Fruit fly (Drosophila melanogaster) whole organism, adult: ENCODE measurements around the gene CG7778.

Experiments
- CG11617 ChIP-seq: fragments of 200-800 bp; sonication (Bioruptor generic); optimal IDR thresholded peaks from 2 replicates; lab custom pipeline; 2017; ENCODE audit warnings: mild to moderate bottlenecking, missing biosample characterization, missing genetic modification reagents, missing genetic modification characterization
- CG12768 ChIP-seq: fragments of 200-800 bp; sonication (Bioruptor generic); optimal IDR thresholded peaks from 2 replicates; lab custom pipeline; 2017; ENCODE audit warnings: missing biosample characterization, missing genetic modification characterization, mild to moderate bottlenecking, moderate library complexity, missing genetic modification reagents
- CG14711 ChIP-seq: fragments of 200-800 bp; sonication (Bioruptor generic); optimal IDR thresholded peaks from 2 replicates; lab custom pipeline; 2018; ENCODE audit warnings: missing biosample characterization, mild to moderate bottlenecking, missing genetic modification characterization, moderate library complexity
- CG1620 ChIP-seq: fragments of 200-800 bp; sonication (Bioruptor generic); optimal IDR thresholded peaks from 2 replicates; lab custom pipeline; 2016; ENCODE audit warnings: missing biosample characterization, missing genetic modification characterization
- CG33017 ChIP-seq: fragments of 200-800 bp; sonication (Bioruptor generic); optimal IDR thresholded peaks from 2 replicates; lab custom pipeline; 2018; ENCODE audit warnings: missing biosample characterization, mild to moderate bottlenecking, missing genetic modification characterization, moderate library complexity
- CG5204 ChIP-seq: fragments of 200-800 bp; sonication (Bioruptor generic); optimal IDR thresholded peaks from 2 replicates; lab custom pipeline; 2016; ENCODE audit warnings: missing biosample characterization, missing genetic modification characterization
- CG7045 ChIP-seq: fragments of 200-800 bp; sonication (Bioruptor generic); optimal IDR thresholded peaks from 2 replicates; lab custom pipeline; 2017; ENCODE audit warnings: missing biosample characterization, mild to moderate bottlenecking, missing genetic modification characterization
- CG7101 ChIP-seq: fragments of 200-800 bp; sonication (Bioruptor generic); optimal IDR thresholded peaks from 2 replicates; lab custom pipeline; 2018; ENCODE audit warnings: missing biosample characterization, mild to moderate bottlenecking, missing genetic modification characterization, moderate library complexity
- Clk ChIP-seq: fragments of 200-800 bp; sonication (Bioruptor generic); optimal IDR thresholded peaks from 2 replicates; lab custom pipeline; 2017; ENCODE audit warnings: missing biosample characterization, missing genetic modification characterization
- Crg-1 ChIP-seq: fragments of 200-800 bp; sonication (Bioruptor generic); optimal IDR thresholded peaks from 2 replicates; lab custom pipeline; 2016; ENCODE audit warnings: missing biosample characterization, missing genetic modification characterization
- Hr96 ChIP-seq: fragments of 200-800 bp; sonication (Bioruptor generic); optimal IDR thresholded peaks from 2 replicates; lab custom pipeline; 2016; ENCODE audit warnings: missing biosample characterization, missing genetic modification characterization
- Mnt ChIP-seq: fragments of 200-800 bp; sonication (Bioruptor generic); optimal IDR thresholded peaks from 2 replicates; lab custom pipeline; 2016; ENCODE audit warnings: missing biosample characterization, mild to moderate bottlenecking, missing genetic modification characterization
- bab1 ChIP-seq: fragments of 200-800 bp; sonication (Bioruptor generic); optimal IDR thresholded peaks from 3 replicates; lab custom pipeline; 2019; ENCODE audit warnings: missing biosample characterization, mild to moderate bottlenecking, missing genetic modification characterization, moderate library complexity
- cic ChIP-seq: fragments of 200-800 bp; sonication (Bioruptor generic); optimal IDR thresholded peaks from 2 replicates; lab custom pipeline; 2017; ENCODE audit warnings: missing biosample characterization, mild to moderate bottlenecking, missing genetic modification characterization, moderate library complexity
- cnc ChIP-seq, 2 experiments: fragments of >200 bp; optimal IDR thresholded peaks; 2 replicates each; lab custom pipeline; 2017
- kay ChIP-seq: fragments of 200-800 bp; sonication (Bioruptor generic); peaks from one replicate; lab custom pipeline; 2016; ENCODE audit warnings: missing biosample characterization, missing genetic modification characterization, borderline replicate concordance
- ovo ChIP-seq: fragments of 200-800 bp; sonication (Bioruptor generic); optimal IDR thresholded peaks from 2 replicates; lab custom pipeline; 2016; ENCODE audit warnings: missing biosample characterization, missing genetic modification characterization
- pad ChIP-seq: fragments of 200-800 bp; sonication (Bioruptor generic); optimal IDR thresholded peaks from 3 replicates; lab custom pipeline; 2017; ENCODE audit warnings: missing biosample characterization, missing genetic modification characterization, mild to moderate bottlenecking, moderate library complexity, missing genetic modification reagents
- tj ChIP-seq: fragments of 200-800 bp; sonication (Bioruptor generic); optimal IDR thresholded peaks from 3 replicates; lab custom pipeline; 2017; ENCODE audit warnings: missing biosample characterization, mild to moderate bottlenecking, missing genetic modification characterization, moderate library complexity
- toe ChIP-seq: fragments of 200-800 bp; sonication (Bioruptor generic); optimal IDR thresholded peaks from 2 replicates; lab custom pipeline; 2016; ENCODE audit warnings: missing biosample characterization, missing genetic modification characterization

The CG7778 gene

DNA sequence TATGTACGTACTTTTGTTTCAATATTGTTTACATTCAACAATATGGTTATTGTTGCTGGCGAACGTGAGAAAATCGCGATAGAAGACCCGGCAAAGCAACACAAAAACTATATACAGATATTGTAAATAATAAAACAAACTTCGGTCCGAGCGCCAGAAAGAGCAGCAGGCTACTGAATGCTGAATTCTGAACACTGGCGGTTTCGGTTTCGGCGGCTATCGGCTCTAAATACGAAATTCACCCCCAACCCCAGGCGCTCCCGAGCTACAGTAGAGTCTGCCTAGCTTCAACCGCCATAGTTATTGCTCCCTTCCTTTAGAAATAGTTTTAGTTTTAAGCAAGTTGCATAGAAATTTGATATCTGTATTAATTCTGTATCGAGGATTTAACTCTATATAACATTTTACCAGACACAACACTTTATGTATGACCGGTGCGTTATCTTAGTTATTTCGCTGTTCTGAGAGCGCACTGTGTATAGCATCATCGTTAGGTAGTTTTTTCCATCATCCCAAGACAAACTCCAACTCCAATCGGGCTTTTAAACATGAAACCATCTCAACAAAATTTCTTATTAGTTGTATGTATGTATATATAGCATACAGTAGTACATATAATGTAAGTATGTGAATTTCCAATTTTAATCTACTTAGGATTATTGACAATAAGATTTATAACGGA is 16.0 kb downstream of the CG7778 start, which contains the start of gene CG7627:
Gene CG7627, minus strand, starts transcription at position 197 of the 682 bp plus-strand sequence.
- TF ChIP-seq bab1 (GFP tag; lab: Kevin White, UChicago) (peak; percentile 66), pad (GFP tag; lab: Kevin White, UChicago) (peak; percentile 54), CG12768 (GFP tag; lab: Kevin White, UChicago) (peak; percentile 73), cnc (optimal IDR thresholded peaks at IDR 0.05; lab: Kevin White, UChicago) (no peak), toe (GFP tag; lab: Kevin White, UChicago) (peak; percentile 69), CG33017 (peak; percentile 39), Mnt (GFP tag; lab: Kevin White, UChicago) (peak; percentile 82), CG14711 (tag; lab: Kevin White, UChicago) (peak; percentile 60), ovo (GFP tag; lab: Kevin White, UChicago) (peak; percentile 24), kay (GFP tag; lab: Kevin White, UChicago) (peak; percentile 72), CG11617 (GFP tag; lab: Kevin White, UChicago) (peak; percentile 81), Hr96 (GFP tag; lab: Kevin White, UChicago) (peak; percentile 85), tj (GFP tag; lab: Kevin White, UChicago) (no peak), Crg-1 (GFP tag; lab: Kevin White, UChicago) (peak; percentile 62), CG7101 (peak; percentile 79), CG1620 (peak; percentile 64), Clk (peak; percentile 54), cic (GFP tag; lab: Kevin White, UChicago) (peak; percentile 76), CG5204 (GFP tag; lab: Kevin White, UChicago) (peak; percentile 65), CG7045 (GFP tag; lab: Kevin White, UChicago) (peak; percentile 69)

DNA sequence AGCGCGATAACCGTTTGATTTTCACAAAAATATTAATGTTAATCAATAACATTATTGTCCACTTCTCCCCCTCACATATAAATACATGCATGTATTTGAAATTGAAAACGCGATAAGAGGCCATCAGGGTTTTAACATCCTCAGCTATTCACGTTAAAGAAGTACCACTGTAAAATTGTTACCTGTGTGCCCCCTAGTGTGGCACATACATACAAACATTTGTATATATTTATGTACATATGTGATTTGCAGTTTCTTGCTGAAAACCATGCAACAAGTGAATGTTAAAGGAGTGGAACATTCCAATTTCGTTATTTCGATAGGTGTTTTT is 16.5 kb downstream of the CG7778 start:
- TF ChIP-seq CG1620 = no peak
- TF ChIP-seq pad (GFP tag; lab: Kevin White, UChicago) = peak; percentile 6
- TF ChIP-seq CG11617 (GFP tag; lab: Kevin White, UChicago) = peak; percentile 48

DNA sequence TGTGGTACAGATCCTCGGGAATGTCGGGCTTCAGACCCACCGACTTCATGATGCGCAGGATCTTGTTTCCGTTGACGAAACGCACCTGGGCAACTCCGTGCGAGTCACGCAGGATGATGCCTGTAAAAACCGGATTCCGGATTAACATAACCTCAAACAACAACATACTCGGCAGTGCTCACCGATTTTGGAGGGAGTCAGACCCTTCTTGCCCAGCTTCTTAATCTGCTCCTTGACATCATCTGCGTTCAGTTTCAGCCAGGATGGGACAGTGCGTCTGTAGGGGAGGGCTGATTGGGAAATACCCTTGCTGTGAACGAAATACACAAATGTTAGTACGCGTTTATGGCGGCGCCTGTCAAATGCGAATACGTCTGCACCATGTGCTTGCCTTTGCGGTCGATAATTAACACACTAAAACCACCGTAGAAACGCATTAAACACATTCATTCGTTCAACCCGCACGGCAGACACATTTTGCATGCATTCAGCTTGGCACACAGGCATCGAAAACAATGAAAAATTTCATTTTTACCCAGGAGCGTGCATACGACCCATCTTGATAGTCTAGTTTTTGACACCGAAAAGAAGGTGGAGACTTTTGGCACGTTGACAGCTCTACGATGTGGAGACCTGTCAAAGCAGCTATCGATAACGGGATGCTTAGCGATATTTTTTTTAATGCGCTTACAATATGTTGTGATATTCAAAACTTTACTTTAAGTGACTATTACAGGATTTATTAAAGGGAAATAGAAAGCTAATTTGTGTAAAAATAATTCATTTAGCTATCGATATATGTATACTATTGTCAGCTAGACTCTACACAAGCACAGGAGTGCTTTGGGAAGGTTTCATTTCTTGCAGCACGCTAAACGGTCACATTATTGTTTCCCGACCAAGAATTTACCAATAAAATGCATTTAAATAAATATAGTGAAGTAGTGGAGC is 17.9 kb downstream of the CG7778 start, which contains the start of the genes RpS13 and CSN8:
Gene RpS13, minus strand, starts transcription at position 657 of the 951 bp plus-strand sequence.
Gene CSN8, plus strand, starts transcription at position 850 of the 951 bp plus-strand sequence.
- TF ChIP-seq Crg-1 (GFP tag; lab: Kevin White, UChicago) (no peak), toe (GFP tag; lab: Kevin White, UChicago) (peak; percentile 54), CG7045 (GFP tag; lab: Kevin White, UChicago) (no peak), bab1 (GFP tag; lab: Kevin White, UChicago) (peak; percentile 51), Clk (no peak), tj (GFP tag; lab: Kevin White, UChicago) (no peak), CG33017 (no peak), CG7101 (peak; percentile 46), kay (GFP tag; lab: Kevin White, UChicago) (no peak), CG1620 (peak; percentile 28), Mnt (GFP tag; lab: Kevin White, UChicago) (peak; percentile 96), CG5204 (GFP tag; lab: Kevin White, UChicago) (no peak), pad (GFP tag; lab: Kevin White, UChicago) (peak; percentile 37), cnc (optimal IDR thresholded peaks at IDR 0.05; lab: Kevin White, UChicago) (no peak), CG14711 (tag; lab: Kevin White, UChicago) (peak; percentile 72), CG11617 (GFP tag; lab: Kevin White, UChicago) (peak; percentile 46), cic (GFP tag; lab: Kevin White, UChicago) (peak; percentile 37), ovo (GFP tag; lab: Kevin White, UChicago) (no peak), Hr96 (GFP tag; lab: Kevin White, UChicago) (peak; percentile 19), CG12768 (GFP tag; lab: Kevin White, UChicago) (no peak)

DNA sequence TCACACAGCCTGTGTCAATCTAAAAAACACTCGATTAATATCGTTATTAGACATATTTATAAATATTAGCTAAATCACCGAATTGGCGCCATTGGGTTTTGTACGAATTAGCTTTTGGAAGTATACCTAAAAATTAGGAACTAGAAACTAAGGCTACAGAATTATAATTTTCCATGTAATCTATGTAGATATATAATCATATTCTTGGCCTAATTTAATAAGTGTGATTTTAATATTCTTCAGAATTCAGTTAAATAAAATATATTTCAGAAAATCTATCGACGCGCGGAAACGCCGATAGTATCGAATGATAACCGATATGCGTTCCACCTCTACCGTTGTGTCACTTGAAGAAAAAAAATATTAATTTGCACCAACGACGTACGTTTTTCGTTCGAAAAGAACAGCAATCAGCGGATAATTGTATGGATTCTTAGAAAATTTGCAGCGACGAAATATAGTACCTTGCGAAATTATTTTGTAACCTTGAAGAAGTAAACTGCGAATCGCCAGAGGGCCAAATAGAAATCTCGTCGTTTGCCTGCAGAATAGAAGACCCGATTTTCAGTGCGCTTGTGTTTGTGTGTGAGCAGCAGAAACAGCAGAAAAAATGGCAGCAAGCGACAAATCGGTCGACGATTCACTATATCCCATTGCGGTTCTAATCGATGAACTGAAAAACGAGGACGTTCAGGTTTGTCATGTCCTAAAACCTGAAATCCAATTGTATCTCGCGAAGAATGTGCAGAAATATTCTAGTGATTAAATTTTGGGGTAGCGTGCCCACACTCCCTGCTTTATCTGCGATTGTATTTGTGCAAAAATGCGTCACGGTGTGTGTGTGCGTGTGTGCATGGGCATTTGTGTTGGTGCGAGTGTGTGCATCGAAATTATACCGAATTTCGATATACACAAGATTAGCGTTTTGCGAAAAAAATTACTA is 19.6 kb downstream of the CG7778 start, which contains the start of gene Pp2A-29B:
Gene Pp2A-29B, plus strand, starts transcription at position 338 of the 943 bp plus-strand sequence.
- TF ChIP-seq Clk = no peak
- TF ChIP-seq Hr96 (GFP tag; lab: Kevin White, UChicago) = peak; percentile 45
- peak; percentile 25 for TF ChIP-seq CG33017
- TF ChIP-seq CG7045 (GFP tag; lab: Kevin White, UChicago) = no peak
- TF ChIP-seq CG1620 = peak; percentile 60
- TF ChIP-seq tj (GFP tag; lab: Kevin White, UChicago) = peak; percentile 34
- peak; percentile 66 for TF ChIP-seq kay (GFP tag; lab: Kevin White, UChicago)
- TF ChIP-seq CG14711 (tag; lab: Kevin White, UChicago) = peak; percentile 10
- peak; percentile 45 for TF ChIP-seq CG7101
- TF ChIP-seq CG5204 (GFP tag; lab: Kevin White, UChicago) = no peak
- peak; percentile 72 for TF ChIP-seq Crg-1 (GFP tag; lab: Kevin White, UChicago)
- peak; percentile 37 for TF ChIP-seq CG11617 (GFP tag; lab: Kevin White, UChicago)
- peak; percentile 86 for TF ChIP-seq toe (GFP tag; lab: Kevin White, UChicago)
- TF ChIP-seq Mnt (GFP tag; lab: Kevin White, UChicago) = peak; percentile 45
- peak; percentile 27 for TF ChIP-seq pad (GFP tag; lab: Kevin White, UChicago)
- peak; percentile 58 for TF ChIP-seq ovo (GFP tag; lab: Kevin White, UChicago)
- TF ChIP-seq CG12768 (GFP tag; lab: Kevin White, UChicago) = no peak
- peak; percentile 70 for TF ChIP-seq cic (GFP tag; lab: Kevin White, UChicago)
